Fruit fly (Drosophila melanogaster): ENCODE measurements around the gene CG18179.
A peak's percentile ranks its signal among the peaks of the same experiment; 100 is the strongest.

The CG18179 gene

dm6 chr3L:9671372-9671771 lies 32.3 kb downstream of the CG18179 start:
- no peak for TF ChIP-seq CG17801 (GFP tag; optimal IDR thresholded peaks at IDR 0.05; ENCODE audit: partially characterized antibody)

- no peak for TF ChIP-seq CG17801 (GFP tag; optimal IDR thresholded peaks at IDR 0.05; ENCODE audit: partially characterized antibody)
Measured at dm6 chr3L:9674300-9674699, 35.2 kb downstream of the CG18179 start.

dm6 chr3L:9675528-9675963 lies 36.5 kb downstream of the CG18179 start:
- peak; percentile 81 for TF ChIP-seq CG17801 (GFP tag; optimal IDR thresholded peaks at IDR 0.05; ENCODE audit: partially characterized antibody)

- TF ChIP-seq CG17801 (GFP tag; optimal IDR thresholded peaks at IDR 0.05; ENCODE audit: partially characterized antibody), result no peak
Measured at dm6 chr3L:9677260-9677659, 38.2 kb downstream of the CG18179 start.

dm6 chr3L:9678007-9678497 lies 39.0 kb downstream of the CG18179 start:
- no peak for TF ChIP-seq CG17801 (GFP tag; optimal IDR thresholded peaks at IDR 0.05; ENCODE audit: partially characterized antibody)

- peak; percentile 57 for TF ChIP-seq CG17801 (GFP tag; optimal IDR thresholded peaks at IDR 0.05; ENCODE audit: partially characterized antibody)
Measured at dm6 chr3L:9678994-9679393, 39.9 kb downstream of the CG18179 start, which contains the start of the genes fry and CG16717. fry (minus strand) TSS chr3L:9679103. CG16717 (plus strand) TSS chr3L:9679201.

- TF ChIP-seq CG17801 (GFP tag; optimal IDR thresholded peaks at IDR 0.05; ENCODE audit: partially characterized antibody), result no peak
Measured at dm6 chr3L:9680968-9681367, 41.9 kb downstream of the CG18179 start, which contains the start of gene alphaTub67C. alphaTub67C (plus strand) TSS chr3L:9681268.

- TF ChIP-seq CG17801 (GFP tag; optimal IDR thresholded peaks at IDR 0.05; ENCODE audit: partially characterized antibody), result no peak
Measured at dm6 chr3L:9684871-9685270, 45.8 kb downstream of the CG18179 start, which contains the start of gene CG16719. CG16719 (plus strand) TSS chr3L:9685171.

- no peak for TF ChIP-seq CG17801 (GFP tag; optimal IDR thresholded peaks at IDR 0.05; ENCODE audit: partially characterized antibody)
Measured at dm6 chr3L:9687536-9687935, 48.5 kb downstream of the CG18179 start.

- TF ChIP-seq CG17801 (GFP tag; optimal IDR thresholded peaks at IDR 0.05; ENCODE audit: partially characterized antibody), result no peak
Measured at dm6 chr3L:9688674-9689073, 49.6 kb downstream of the CG18179 start.

Measured in ovary, adult (tissue).